Worm (Caenorhabditis elegans) whole organism, late embryonic: ENCODE data around the gene F14H12.3.

ENCODE experiments used
- C38D4.7 ChIP-seq: fragments of 200-800 bp; sonication (Bioruptor generic); optimal IDR thresholded peaks from 2 replicates; lab custom pipeline; 2018; ENCODE audit warnings: mild to moderate bottlenecking, missing genetic modification characterization, moderate library complexity, missing compliant biosample characterization
- K09A11.1 ChIP-seq: sonication (generic microtip); optimal IDR thresholded peaks from 2 replicates; lab custom pipeline; 2017; ENCODE audit warnings: antibody characterized with exemption, mild to moderate bottlenecking, missing genetic modification characterization, missing compliant biosample characterization; ENCODE audit not compliant: insufficient read depth
- T23F11.4 ChIP-seq: fragments of 200-800 bp; sonication (Bioruptor generic); optimal IDR thresholded peaks from 2 replicates; lab custom pipeline; 2018; ENCODE audit warnings: mild to moderate bottlenecking, missing genetic modification characterization, missing compliant biosample characterization
- Y22D7AL.16 ChIP-seq: sonication (generic microtip); optimal IDR thresholded peaks from 2 replicates; lab custom pipeline; 2016; ENCODE audit warnings: missing genetic modification characterization, missing compliant biosample characterization
- ahr-1 ChIP-seq: sonication (generic microtip); optimal IDR thresholded peaks from 2 replicates; lab custom pipeline; 2016; ENCODE audit warnings: missing genetic modification characterization, missing compliant biosample characterization
- ama-1 ChIP-seq: fragments of 150-350 bp; optimal IDR thresholded peaks from 2 replicates; lab custom pipeline; 2014
- ceh-18 ChIP-seq: sonication (generic microtip); optimal IDR thresholded peaks from 2 replicates; lab custom pipeline; 2016; ENCODE audit warnings: missing genetic modification characterization, missing compliant biosample characterization
- ceh-2 ChIP-seq: sonication (generic microtip); optimal IDR thresholded peaks from 2 replicates; lab custom pipeline; 2016; ENCODE audit warnings: missing genotype, missing genetic modification characterization, missing compliant biosample characterization
- ceh-24 ChIP-seq: sonication (generic microtip); optimal IDR thresholded peaks from 2 replicates; lab custom pipeline; 2016; ENCODE audit warnings: mild to moderate bottlenecking, missing genetic modification characterization, missing compliant biosample characterization
- ceh-30 ChIP-seq: fragments of 150-350 bp; optimal IDR thresholded peaks from 2 replicates; lab custom pipeline; 2014; ENCODE audit warnings: missing biosample characterization, missing genetic modification characterization
- ceh-31 ChIP-seq: sonication (generic microtip); optimal IDR thresholded peaks from 2 replicates; lab custom pipeline; 2016; ENCODE audit warnings: missing genetic modification characterization, missing compliant biosample characterization
- ceh-45 ChIP-seq: fragments of 200-800 bp; sonication (Bioruptor generic); IDR thresholded peaks from 2 replicates; pipeline ENCODE4 v1.3.6; 2022; ENCODE audit warnings: missing genetic modification reagents, missing genetic modification characterization, missing compliant biosample characterization
- ceh-48 ChIP-seq: sonication (generic microtip); optimal IDR thresholded peaks from 2 replicates; lab custom pipeline; 2016; ENCODE audit warnings: missing genetic modification characterization, inconsistent platforms, missing compliant biosample characterization
- ceh-9 ChIP-seq: sonication (generic microtip); optimal IDR thresholded peaks from 2 replicates; lab custom pipeline; 2016; ENCODE audit warnings: mild to moderate bottlenecking, missing genetic modification characterization, inconsistent platforms, missing compliant biosample characterization
- dmd-4 ChIP-seq: sonication (generic microtip); optimal IDR thresholded peaks from 2 replicates; lab custom pipeline; 2016; ENCODE audit warnings: borderline replicate concordance, missing genetic modification characterization, missing compliant biosample characterization
- dve-1 ChIP-seq: sonication (generic microtip); optimal IDR thresholded peaks from 2 replicates; lab custom pipeline; 2017; ENCODE audit warnings: antibody characterized with exemption, mild to moderate bottlenecking, missing genetic modification characterization, missing compliant biosample characterization
- fkh-6 ChIP-seq: sonication (generic microtip); optimal IDR thresholded peaks from 2 replicates; lab custom pipeline; 2016; ENCODE audit warnings: missing genetic modification characterization, missing compliant biosample characterization
- gmeb-2 ChIP-seq: sonication (generic microtip); optimal IDR thresholded peaks from 2 replicates; lab custom pipeline; 2016; ENCODE audit warnings: missing genetic modification characterization, inconsistent platforms, missing compliant biosample characterization
- hlh-13 ChIP-seq: fragments of 200-800 bp; sonication (Bioruptor generic); optimal IDR thresholded peaks from 2 replicates; lab custom pipeline; 2018; ENCODE audit warnings: mild to moderate bottlenecking, missing genetic modification characterization, missing compliant biosample characterization
- hlh-15 ChIP-seq: sonication (generic microtip); optimal IDR thresholded peaks from 2 replicates; lab custom pipeline; 2016; ENCODE audit warnings: missing genetic modification characterization, missing compliant biosample characterization
- hlh-30 ChIP-seq: sonication (generic microtip); optimal IDR thresholded peaks from 2 replicates; lab custom pipeline; 2017; ENCODE audit warnings: antibody characterized with exemption, missing genetic modification characterization, missing compliant biosample characterization; ENCODE audit not compliant: insufficient read depth
- lim-6 ChIP-seq: sonication (generic microtip); optimal IDR thresholded peaks from 2 replicates; lab custom pipeline; 2016; ENCODE audit warnings: missing genetic modification characterization, missing compliant biosample characterization
- lin-11 ChIP-seq: fragments of 200-800 bp; sonication (Bioruptor generic); optimal IDR thresholded peaks from 2 replicates; lab custom pipeline; 2018; ENCODE audit warnings: mild to moderate bottlenecking, missing genetic modification characterization, missing compliant biosample characterization
- madf-2 ChIP-seq: sonication (generic microtip); optimal IDR thresholded peaks from 2 replicates; lab custom pipeline; 2017; ENCODE audit warnings: missing genetic modification characterization, missing compliant biosample characterization
- mec-3 ChIP-seq: sonication (generic microtip); optimal IDR thresholded peaks from 2 replicates; lab custom pipeline; 2016; ENCODE audit warnings: borderline replicate concordance, missing genetic modification characterization, missing compliant biosample characterization
- nhr-11 ChIP-seq: fragments of 150-350 bp; optimal IDR thresholded peaks from 2 replicates; lab custom pipeline; 2014; ENCODE audit warnings: missing biosample characterization, missing genetic modification characterization
- nhr-232 ChIP-seq: sonication (generic microtip); optimal IDR thresholded peaks from 2 replicates; lab custom pipeline; 2016; ENCODE audit warnings: missing genetic modification characterization, missing compliant biosample characterization
- pag-3 ChIP-seq: sonication (generic microtip); optimal IDR thresholded peaks from 2 replicates; lab custom pipeline; 2016; ENCODE audit warnings: missing compliant biosample characterization, missing genetic modification characterization, borderline replicate concordance
- pat-9 ChIP-seq: fragments of 200-800 bp; sonication (Bioruptor generic); optimal IDR thresholded peaks from 2 replicates; lab custom pipeline; 2018; ENCODE audit warnings: mild to moderate bottlenecking, missing genetic modification characterization, moderate library complexity, missing compliant biosample characterization
- pqm-1 ChIP-seq: sonication (generic microtip); optimal IDR thresholded peaks from 2 replicates; lab custom pipeline; 2016; ENCODE audit warnings: missing genetic modification characterization, missing compliant biosample characterization
- ref-2 ChIP-seq: sonication (generic microtip); optimal IDR thresholded peaks from 2 replicates; lab custom pipeline; 2016; ENCODE audit warnings: missing genetic modification characterization, missing compliant biosample characterization
- syd-9 ChIP-seq: sonication (generic microtip); optimal IDR thresholded peaks from 2 replicates; lab custom pipeline; 2016; ENCODE audit warnings: mild to moderate bottlenecking, missing genetic modification characterization, moderate library complexity, missing compliant biosample characterization
- tbx-2 ChIP-seq: sonication (generic microtip); optimal IDR thresholded peaks from 2 replicates; lab custom pipeline; 2016; ENCODE audit warnings: missing genetic modification characterization, missing compliant biosample characterization
- unc-3 ChIP-seq, 2 experiments: fragments of 200-800 bp in 1 of 2; sonication (Bioruptor generic) in 1 of 2; sonication (generic microtip) in 1 of 2; conservative IDR thresholded peaks in 1 of 2; optimal IDR thresholded peaks in 1 of 2; 2 replicates each; pipeline versions ENCODE4 v1.3.6 to Lab custom; 2016 to 2022; ENCODE audit warnings: missing compliant biosample characterization in 2 of 2, missing genetic modification characterization in 2 of 2, missing genetic modification reagents in 1 of 2
- unc-42 ChIP-seq: sonication (generic microtip); optimal IDR thresholded peaks from 2 replicates; lab custom pipeline; 2016; ENCODE audit warnings: missing genotype, missing genetic modification characterization, missing compliant biosample characterization
- unc-55 ChIP-seq: sonication (generic microtip); optimal IDR thresholded peaks from 2 replicates; lab custom pipeline; 2017; ENCODE audit warnings: missing biosample characterization, missing genetic modification reagents, missing genetic modification characterization
- unc-86 ChIP-seq: sonication (generic microtip); optimal IDR thresholded peaks from 2 replicates; lab custom pipeline; 2016; ENCODE audit warnings: missing genetic modification characterization, missing compliant biosample characterization
- zip-5 ChIP-seq: sonication (generic microtip); optimal IDR thresholded peaks from 2 replicates; lab custom pipeline; 2016; ENCODE audit warnings: missing genetic modification characterization, missing compliant biosample characterization
- ztf-16 ChIP-seq: sonication (generic microtip); optimal IDR thresholded peaks from 2 replicates; lab custom pipeline; 2017; ENCODE audit warnings: missing genetic modification characterization, missing compliant biosample characterization

The F14H12.3 gene

ce11 chrX:4368800-4369199 lies 24.8 kb downstream of the F14H12.3 start, which contains the start of gene R160.4:
R160.4 (minus strand) TSS chrX:4368900.
- no peak for TF ChIP-seq ama-1 (lab: Kevin White, UChicago)

ce11 chrX:4370756-4371155 lies 26.7 kb downstream of the F14H12.3 start, which contains the start of gene R160.5:
R160.5 (minus strand) TSS chrX:4370856.
- no peak for TF ChIP-seq ceh-2 (tag; lab: Kevin White, UChicago)
- no peak for TF ChIP-seq ztf-16 (tag; lab: Kevin White, UChicago)
- no peak for TF ChIP-seq syd-9
- no peak for TF ChIP-seq K09A11.1 (tag; lab: Kevin White, UChicago)
- no peak for TF ChIP-seq hlh-15 (tag; lab: Kevin White, UChicago)
- no peak for TF ChIP-seq ahr-1
- no peak for TF ChIP-seq tbx-2 (tag; lab: Kevin White, UChicago)
- no peak for TF ChIP-seq dve-1 (tag; lab: Kevin White, UChicago)
- no peak for TF ChIP-seq ceh-45 (GFP tag; lab: Robert Waterston, UW)
- TF ChIP-seq Y22D7AL.16: no peak
- no peak for TF ChIP-seq zip-5 (tag; lab: Kevin White, UChicago)
- no peak for TF ChIP-seq dmd-4 (tag; lab: Kevin White, UChicago)
- no peak for TF ChIP-seq ceh-31
- no peak for TF ChIP-seq ceh-30 (tag; lab: Kevin White, UChicago)
- no peak for TF ChIP-seq hlh-13 (GFP tag; lab: Kevin White, UChicago)
- no peak for TF ChIP-seq ceh-18 (tag; lab: Kevin White, UChicago)
- TF ChIP-seq lin-11: no peak

ce11 chrX:4371413-4371812 lies 27.4 kb downstream of the F14H12.3 start, which contains the start of gene R160.13:
R160.13 (minus strand) TSS chrX:4371513.
- TF ChIP-seq T23F11.4 (GFP tag; lab: Kevin White, UChicago): no peak
- TF ChIP-seq ref-2 (tag; lab: Kevin White, UChicago): no peak
- TF ChIP-seq pqm-1 (tag; lab: Kevin White, UChicago): no peak
- no peak for TF ChIP-seq nhr-232
- no peak for TF ChIP-seq pat-9 (tag; lab: Kevin White, UChicago)
- no peak for TF ChIP-seq C38D4.7
- TF ChIP-seq unc-86: no peak
- no peak for TF ChIP-seq ceh-48
- TF ChIP-seq ceh-18 (tag; lab: Kevin White, UChicago): no peak
- TF ChIP-seq ceh-24 (tag; lab: Kevin White, UChicago): no peak
- no peak for TF ChIP-seq fkh-6 (tag; lab: Kevin White, UChicago)
- no peak for TF ChIP-seq nhr-11 (tag; lab: Kevin White, UChicago)
- no peak for TF ChIP-seq ceh-9 (tag; lab: Kevin White, UChicago)
- TF ChIP-seq mec-3 (tag; lab: Kevin White, UChicago): no peak
- TF ChIP-seq unc-42 (tag; lab: Kevin White, UChicago): no peak
- TF ChIP-seq hlh-30: no peak

ce11 chrX:4371988-4372387 lies 28.0 kb downstream of the F14H12.3 start, which contains the start of gene R160.14:
R160.14 (minus strand) TSS chrX:4372088.
- no peak for TF ChIP-seq lim-6 (tag; lab: Kevin White, UChicago)
- no peak for TF ChIP-seq ceh-24 (tag; lab: Kevin White, UChicago)
- no peak for TF ChIP-seq ceh-31
- no peak for TF ChIP-seq hlh-15 (tag; lab: Kevin White, UChicago)
- no peak for TF ChIP-seq madf-2
- TF ChIP-seq unc-55 (GFP tag; lab: Kevin White, UChicago): no peak
- no peak for TF ChIP-seq gmeb-2 (tag; lab: Kevin White, UChicago)
- TF ChIP-seq pag-3 (tag; lab: Kevin White, UChicago): no peak
- TF ChIP-seq unc-3 (GFP tag; conservative IDR thresholded peaks at IDR 0.05; lab: Robert Waterston, UW): no peak
- no peak for TF ChIP-seq unc-3 (tag; optimal IDR thresholded peaks at IDR 0.05; lab: Kevin White, UChicago)
- TF ChIP-seq fkh-6 (tag; lab: Kevin White, UChicago): no peak
- TF ChIP-seq zip-5 (tag; lab: Kevin White, UChicago): no peak
